Fruit fly (Drosophila melanogaster): ENCODE data around the gene ppk28.

The ppk28 gene

dm6 chrX:16803299-16803698, 2.6 kb upstream of the ppk28 start, which contains the start of the genes Rai1 and CG13005 (continued):
- no peak for TF ChIP-seq crc (GFP tag; optimal IDR thresholded peaks at IDR 0.05)
- no peak for TF ChIP-seq gt (GFP tag; IDR thresholded peaks at IDR 0.05)
- no peak for TF ChIP-seq cad (GFP tag; optimal IDR thresholded peaks at IDR 0.05)
- peak; percentile 86 for TF ChIP-seq bbx (GFP tag; IDR thresholded peaks at IDR 0.05; ENCODE audit: partially characterized antibody)
- TF ChIP-seq CG10366 (GFP tag; IDR thresholded peaks at IDR 0.05), result no peak
- no peak for TF ChIP-seq CG14014 (GFP tag; IDR thresholded peaks at IDR 0.05)
- TF ChIP-seq CG14667 (GFP tag; IDR thresholded peaks at IDR 0.05), result no peak
- TF ChIP-seq CG17328 (GFP tag; IDR thresholded peaks at IDR 0.05), result no peak
- TF ChIP-seq Trl (optimal IDR thresholded peaks at IDR 0.05), result no peak
- no peak for TF ChIP-seq Trl (GFP tag; optimal IDR thresholded peaks at IDR 0.05)
- TF ChIP-seq sens (GFP tag), result no peak
- no peak for TF ChIP-seq so (GFP tag; IDR thresholded peaks at IDR 0.05)
- TF ChIP-seq C15 (GFP tag; IDR thresholded peaks at IDR 0.05), result no peak
- TF ChIP-seq cg (GFP tag; optimal IDR thresholded peaks at IDR 0.05), result no peak
- no peak for TF ChIP-seq CG10543 (GFP tag; optimal IDR thresholded peaks at IDR 0.05)
- no peak for TF ChIP-seq da (GFP tag; optimal IDR thresholded peaks at IDR 0.05)
- TF ChIP-seq nau (GFP tag; optimal IDR thresholded peaks at IDR 0.05), result no peak
- TF ChIP-seq tll (GFP tag; optimal IDR thresholded peaks at IDR 0.05), result no peak
- no peak for TF ChIP-seq CG11504 (tag; optimal IDR thresholded peaks at IDR 0.05)
- peak; percentile 89 for TF ChIP-seq CG13287 (GFP tag; IDR thresholded peaks at IDR 0.05; ENCODE audit: partially characterized antibody)
- TF ChIP-seq CG11695 (GFP tag; IDR thresholded peaks at IDR 0.05), result no peak
- no peak for TF ChIP-seq zen (tag; optimal IDR thresholded peaks at IDR 0.05)
- no peak for TF ChIP-seq Spps (tag; optimal IDR thresholded peaks at IDR 0.05)
- no peak for TF ChIP-seq zfh1 (GFP tag; IDR thresholded peaks at IDR 0.05)
- no peak for TF ChIP-seq Bteb2 (GFP tag; optimal IDR thresholded peaks at IDR 0.05)
- TF ChIP-seq NC2α (GFP tag; optimal IDR thresholded peaks at IDR 0.05), result no peak
- TF ChIP-seq Poxn (GFP tag; IDR thresholded peaks at IDR 0.05), result no peak
- no peak for TF ChIP-seq sisA (GFP tag; IDR thresholded peaks at IDR 0.05)
- TF ChIP-seq ab (GFP tag; optimal IDR thresholded peaks at IDR 0.05), result no peak
- TF ChIP-seq mirr (GFP tag; optimal IDR thresholded peaks at IDR 0.05), result no peak
- TF ChIP-seq Dref (GFP tag; IDR thresholded peaks at IDR 0.05), result peak; percentile 72
- TF ChIP-seq CG9609 (GFP tag; optimal IDR thresholded peaks at IDR 0.05), result no peak
- no peak for TF ChIP-seq CG12104 (GFP tag; optimal IDR thresholded peaks at IDR 0.05)
- no peak for TF ChIP-seq CG4328 (GFP tag; optimal IDR thresholded peaks at IDR 0.05)
- TF ChIP-seq CG18619 (GFP tag; optimal IDR thresholded peaks at IDR 0.05), result no peak
- no peak for TF ChIP-seq fd3F (GFP tag; optimal IDR thresholded peaks at IDR 0.05)
- no peak for TF ChIP-seq CG10959 (GFP tag; IDR thresholded peaks at IDR 0.05)
- no peak for TF ChIP-seq CG14965 (GFP tag; optimal IDR thresholded peaks at IDR 0.05; ENCODE audit: borderline replicate concordance)
- no peak for TF ChIP-seq CTCF (GFP tag; optimal IDR thresholded peaks at IDR 0.05)
- TF ChIP-seq Ets97D (GFP tag; optimal IDR thresholded peaks at IDR 0.05), result peak; percentile 55
- TF ChIP-seq ssp (GFP tag; IDR thresholded peaks at IDR 0.05), result no peak
- no peak for TF ChIP-seq zfh2 (GFP tag; optimal IDR thresholded peaks at IDR 0.05)
- TF ChIP-seq CG3838 (GFP tag; optimal IDR thresholded peaks at IDR 0.05), result no peak
- TF ChIP-seq prd (optimal IDR thresholded peaks at IDR 0.05), result no peak
- no peak for TF ChIP-seq prd (GFP tag; IDR thresholded peaks at IDR 0.05)
- no peak for TF ChIP-seq lab (GFP tag; optimal IDR thresholded peaks at IDR 0.05)
- TF ChIP-seq Vsx1 (GFP tag; optimal IDR thresholded peaks at IDR 0.05), result no peak
- no peak for TF ChIP-seq CG10274 (GFP tag; optimal IDR thresholded peaks at IDR 0.05)
- no peak for TF ChIP-seq CG4282 (GFP tag; optimal IDR thresholded peaks at IDR 0.05)
- TF ChIP-seq Blimp-1 (GFP tag; optimal IDR thresholded peaks at IDR 0.05), result no peak
- no peak for TF ChIP-seq Max (GFP tag; optimal IDR thresholded peaks at IDR 0.05)
- TF ChIP-seq dpn (GFP tag; optimal IDR thresholded peaks at IDR 0.05), result no peak
- TF ChIP-seq Ets65A (GFP tag), result no peak
- TF ChIP-seq CG17186 (GFP tag; optimal IDR thresholded peaks at IDR 0.05), result peak; percentile 5

All from whole organism, embryonic.